Worm (Caenorhabditis elegans) whole organism, midembryonic: ENCODE measurements around the gene math-5.

Experiments
- T22C8.4 ChIP-seq: fragments of 200-800 bp; sonication (Bioruptor generic); IDR thresholded peaks from 2 replicates; pipeline ENCODE4 v1.3.6; 2022; ENCODE audit warnings: missing genetic modification characterization, missing compliant biosample characterization
- cog-1 ChIP-seq: sonication (generic microtip); optimal IDR thresholded peaks from 2 replicates; lab custom pipeline; 2016; ENCODE audit warnings: missing genetic modification characterization, missing compliant biosample characterization
- flt-1 ChIP-seq: fragments of 200-800 bp; sonication (Bioruptor generic); IDR thresholded peaks from 2 replicates; pipeline ENCODE4 v1.3.6; 2022; ENCODE audit warnings: missing genetic modification characterization, missing compliant biosample characterization
- klf-2 ChIP-seq: fragments of 200-800 bp; sonication (Bioruptor generic); conservative IDR thresholded peaks from 2 replicates; pipeline ENCODE4 v1.3.6; 2022; ENCODE audit warnings: missing genetic modification reagents, missing genetic modification characterization, missing compliant biosample characterization
- med-1 ChIP-seq: sonication (generic microtip); optimal IDR thresholded peaks from 2 replicates; lab custom pipeline; 2017; ENCODE audit warnings: missing genetic modification characterization, mild to moderate bottlenecking, missing compliant biosample characterization, antibody characterized with exemption, missing genetic modification reagents; ENCODE audit not compliant: insufficient read depth
- ref-1 ChIP-seq: fragments of 200-800 bp; sonication (Bioruptor generic); conservative IDR thresholded peaks from 2 replicates; pipeline ENCODE4 v1.3.6; 2022; ENCODE audit warnings: missing genetic modification reagents, missing genetic modification characterization, missing compliant biosample characterization
- ztf-29 ChIP-seq: fragments of 200-800 bp; sonication (Bioruptor generic); IDR thresholded peaks from 2 replicates; pipeline ENCODE4 v1.3.6; 2022; ENCODE audit warnings: missing genetic modification reagents, missing genetic modification characterization, missing compliant biosample characterization

ce11 chrII:1890682-1891081, 8.1 kb upstream of the math-5 start, which contains the start of gene math-9:
- TF ChIP-seq ztf-29 (GFP tag; lab: Robert Waterston, UW), result no peak
- TF ChIP-seq cog-1 (tag; lab: Kevin White, UChicago), result no peak
- no peak for TF ChIP-seq flt-1 (GFP tag; lab: Robert Waterston, UW)
- TF ChIP-seq ref-1 (GFP tag; lab: Robert Waterston, UW), result no peak
- no peak for TF ChIP-seq T22C8.4
- no peak for TF ChIP-seq klf-2
- TF ChIP-seq med-1 (GFP tag; lab: Kevin White, UChicago), result no peak
